Worm (Caenorhabditis elegans) whole organism, late embryonic: ENCODE results near the gene K03B8.14.

Experiments
- T23F11.4 ChIP-seq: fragments of 200-800 bp; sonication (Bioruptor generic); optimal IDR thresholded peaks from 2 replicates; lab custom pipeline; 2018; ENCODE audit warnings: mild to moderate bottlenecking, missing genetic modification characterization, missing compliant biosample characterization
- ceh-19 ChIP-seq: fragments of 200-800 bp; sonication (Bioruptor generic); optimal IDR thresholded peaks from 2 replicates; lab custom pipeline; 2018; ENCODE audit warnings: mild to moderate bottlenecking, missing genetic modification characterization, missing compliant biosample characterization
- ceh-2 ChIP-seq: sonication (generic microtip); optimal IDR thresholded peaks from 2 replicates; lab custom pipeline; 2016; ENCODE audit warnings: missing genotype, missing genetic modification characterization, missing compliant biosample characterization
- dmd-4 ChIP-seq: sonication (generic microtip); optimal IDR thresholded peaks from 2 replicates; lab custom pipeline; 2016; ENCODE audit warnings: borderline replicate concordance, missing genetic modification characterization, missing compliant biosample characterization
- ets-4 ChIP-seq: sonication (generic microtip); optimal IDR thresholded peaks from 2 replicates; lab custom pipeline; 2016; ENCODE audit warnings: missing genetic modification characterization, missing compliant biosample characterization
- fax-1 ChIP-seq: sonication (generic microtip); optimal IDR thresholded peaks from 2 replicates; lab custom pipeline; 2016; ENCODE audit warnings: missing genotype, missing genetic modification characterization, missing compliant biosample characterization
- hlh-30 ChIP-seq: sonication (generic microtip); optimal IDR thresholded peaks from 2 replicates; lab custom pipeline; 2017; ENCODE audit warnings: antibody characterized with exemption, missing genetic modification characterization, missing compliant biosample characterization; ENCODE audit not compliant: insufficient read depth
- nfya-1 ChIP-seq: sonication (generic microtip); optimal IDR thresholded peaks from 2 replicates; lab custom pipeline; 2017; ENCODE audit warnings: missing genetic modification characterization, mild to moderate bottlenecking, missing compliant biosample characterization, antibody characterized with exemption, moderate library complexity
- rnt-1 ChIP-seq: sonication (generic microtip); optimal IDR thresholded peaks from 2 replicates; lab custom pipeline; 2016; ENCODE audit warnings: missing genetic modification characterization, missing compliant biosample characterization
- tbx-2 ChIP-seq: sonication (generic microtip); optimal IDR thresholded peaks from 2 replicates; lab custom pipeline; 2016; ENCODE audit warnings: missing genetic modification characterization, missing compliant biosample characterization
- unc-55 ChIP-seq: sonication (generic microtip); optimal IDR thresholded peaks from 2 replicates; lab custom pipeline; 2017; ENCODE audit warnings: missing biosample characterization, missing genetic modification reagents, missing genetic modification characterization

ce11 chrV:11392020-11392419, 1.7 kb downstream of the K03B8.14 start, which contains the start of gene nas-16:
- TF ChIP-seq ets-4 (tag; lab: Kevin White, UChicago), result no peak
- no peak for TF ChIP-seq tbx-2 (tag; lab: Kevin White, UChicago)
- no peak for TF ChIP-seq dmd-4 (tag; lab: Kevin White, UChicago)
- TF ChIP-seq fax-1 (tag; lab: Kevin White, UChicago), result no peak
- no peak for TF ChIP-seq ceh-19 (GFP tag; lab: Kevin White, UChicago)
- no peak for TF ChIP-seq ceh-2 (tag; lab: Kevin White, UChicago)
- TF ChIP-seq unc-55 (GFP tag; lab: Kevin White, UChicago), result no peak
- TF ChIP-seq nfya-1, result no peak
- no peak for TF ChIP-seq T23F11.4
- no peak for TF ChIP-seq hlh-30 (tag; lab: Kevin White, UChicago)
- TF ChIP-seq rnt-1, result no peak
